Worm (Caenorhabditis elegans) whole organism, early embryonic: Measurements from ENCODE around the gene zip-6.

ENCODE experiments used
- B0310.2 ChIP-seq: sonication (generic microtip); optimal IDR thresholded peaks from 2 replicates; lab custom pipeline; 2016; ENCODE audit warnings: mild to moderate bottlenecking, missing genetic modification characterization, missing compliant biosample characterization
- aly-1 ChIP-seq: sonication (generic microtip); optimal IDR thresholded peaks from 2 replicates; lab custom pipeline; 2016; ENCODE audit warnings: missing genetic modification characterization, missing compliant biosample characterization
- ama-1 ChIP-seq: fragments of 150-350 bp; optimal IDR thresholded peaks from 2 replicates; lab custom pipeline; 2014
- ceh-13 ChIP-seq: fragments of 200-800 bp; sonication (Bioruptor generic); optimal IDR thresholded peaks from 2 replicates; lab custom pipeline; 2018; ENCODE audit warnings: mild to moderate bottlenecking, missing genetic modification characterization, missing compliant biosample characterization
- ets-7 ChIP-seq: sonication (generic microtip); optimal IDR thresholded peaks from 2 replicates; lab custom pipeline; 2016; ENCODE audit warnings: missing genotype, missing genetic modification characterization, missing compliant biosample characterization
- flt-1 ChIP-seq: fragments of 200-800 bp; sonication (Bioruptor generic); IDR thresholded peaks from 2 replicates; pipeline ENCODE4 v1.3.6; 2022; ENCODE audit warnings: missing genetic modification characterization, missing compliant biosample characterization
- hmbx-1 ChIP-seq: sonication (generic microtip); optimal IDR thresholded peaks from 2 replicates; lab custom pipeline; 2016; ENCODE audit warnings: mild to moderate bottlenecking, missing genetic modification characterization, missing compliant biosample characterization
- hnd-1 ChIP-seq: sonication (generic microtip); optimal IDR thresholded peaks from 2 replicates; lab custom pipeline; 2016; ENCODE audit warnings: missing genetic modification characterization, missing compliant biosample characterization
- pes-1 ChIP-seq: fragments of 200-800 bp; sonication (Bioruptor generic); IDR thresholded peaks from 2 replicates; pipeline ENCODE4 v1.3.6; 2022; ENCODE audit warnings: missing genetic modification reagents, missing genetic modification characterization, missing compliant biosample characterization
- sea-1 ChIP-seq: fragments of 200-800 bp; sonication (Bioruptor generic); conservative IDR thresholded peaks from 2 replicates; pipeline ENCODE4 v1.3.6; 2022; ENCODE audit warnings: missing genetic modification characterization, missing compliant biosample characterization
- tra-4 ChIP-seq: sonication (generic microtip); optimal IDR thresholded peaks from 2 replicates; lab custom pipeline; 2017; ENCODE audit warnings: missing genetic modification characterization, missing compliant biosample characterization

DNA sequence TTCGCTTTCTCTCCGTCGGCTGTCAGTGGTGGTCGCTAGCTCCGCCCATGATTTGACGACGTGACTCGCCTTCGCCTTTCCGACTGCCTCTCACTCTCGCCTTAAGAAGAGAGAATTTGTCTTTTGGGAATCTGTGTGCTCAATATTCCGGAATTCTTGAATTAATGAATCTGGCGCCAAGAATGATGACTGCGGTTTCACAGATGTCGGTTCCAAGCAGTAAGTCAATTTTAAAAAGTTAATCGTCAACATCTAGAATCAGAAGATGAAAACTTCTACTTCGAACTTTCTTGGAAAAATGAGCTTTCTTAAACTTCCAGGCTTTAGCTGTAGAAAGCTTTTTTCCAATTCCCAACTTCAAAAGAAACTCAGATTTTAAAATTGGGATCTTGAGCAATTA lies 48.3 kb downstream of the zip-6 start, which contains the start of gene nhr-67:
- TF ChIP-seq ama-1 (lab: Kevin White, UChicago): no peak
- no peak for TF ChIP-seq hmbx-1
- no peak for TF ChIP-seq aly-1 (tag; lab: Kevin White, UChicago)
- TF ChIP-seq ceh-13 (GFP tag; lab: Kevin White, UChicago): no peak
- no peak for TF ChIP-seq hnd-1 (tag; lab: Kevin White, UChicago)
- TF ChIP-seq flt-1 (GFP tag; lab: Robert Waterston, UW): no peak
- no peak for TF ChIP-seq ets-7 (tag; lab: Kevin White, UChicago)
- no peak for TF ChIP-seq pes-1 (GFP tag; lab: Robert Waterston, UW)
- TF ChIP-seq B0310.2 (tag; lab: Kevin White, UChicago): no peak
- TF ChIP-seq sea-1: no peak
- TF ChIP-seq tra-4: no peak
